Worm (Caenorhabditis elegans) whole organism, L4 larva: ENCODE data around the gene rsp-5.

Source experiments
- F44E2.7 ChIP-seq: fragments of 200-800 bp; sonication (Bioruptor generic); IDR thresholded peaks from 2 replicates; pipeline ENCODE4 v2.1.2; 2022; ENCODE audit warnings: missing genetic modification characterization, missing compliant biosample characterization
- ZK546.5 ChIP-seq, 2 experiments: sonication (generic microtip); optimal IDR thresholded peaks; 2 replicates each; lab custom pipeline; 2017; ENCODE audit warnings: missing biosample characterization in 2 of 2, missing genetic modification characterization in 2 of 2
- aly-2 ChIP-seq: sonication (generic microtip); optimal IDR thresholded peaks from 2 replicates; lab custom pipeline; 2018; ENCODE audit warnings: missing biosample characterization, missing genetic modification characterization
- attf-4 ChIP-seq: sonication (generic microtip); optimal IDR thresholded peaks from 3 replicates; lab custom pipeline; 2017; ENCODE audit warnings: missing biosample characterization, missing genetic modification characterization
- ceh-44 ChIP-seq: fragments of 200-800 bp; sonication (Bioruptor generic); IDR thresholded peaks from 2 replicates; pipeline ENCODE4 v1.3.6; 2022; ENCODE audit warnings: missing genetic modification reagents, missing genetic modification characterization, missing compliant biosample characterization
- fos-1 ChIP-seq: fragments of 150-350 bp; optimal IDR thresholded peaks from 2 replicates; lab custom pipeline; 2014; ENCODE audit warnings: missing biosample characterization, missing genetic modification characterization
- lsy-2 ChIP-seq, 2 experiments: fragments of 150-350 bp in 1 of 2; sonication (generic microtip) in 1 of 2; optimal IDR thresholded peaks; 2 replicates each; lab custom pipeline; 2014 to 2017; ENCODE audit warnings: missing biosample characterization in 2 of 2, missing genetic modification characterization in 2 of 2
- nhr-237 ChIP-seq: sonication (generic microtip); optimal IDR thresholded peaks from 2 replicates; lab custom pipeline; 2017; ENCODE audit warnings: missing biosample characterization, missing genetic modification characterization
- nhr-6 ChIP-seq: fragments of 150-350 bp; optimal IDR thresholded peaks from 2 replicates; lab custom pipeline; 2014; ENCODE audit warnings: missing biosample characterization, missing genetic modification characterization
- pqm-1 ChIP-seq: sonication (generic microtip); optimal IDR thresholded peaks from 2 replicates; lab custom pipeline; 2017; ENCODE audit warnings: missing biosample characterization, missing genetic modification characterization
- ztf-11 ChIP-seq: fragments of 150-350 bp; optimal IDR thresholded peaks from 2 replicates; lab custom pipeline; 2014; ENCODE audit warnings: missing biosample characterization, missing genetic modification characterization

- TF ChIP-seq attf-4, result no peak
- TF ChIP-seq nhr-237, result no peak
- TF ChIP-seq fos-1 (tag; lab: Kevin White, UChicago), result no peak
- TF ChIP-seq F44E2.7 (GFP tag; lab: Robert Waterston, UW), result no peak
- TF ChIP-seq pqm-1 (tag; lab: Kevin White, UChicago), result no peak
- TF ChIP-seq aly-2, result no peak
- no peak for TF ChIP-seq lsy-2 (tag; optimal IDR thresholded peaks at IDR 0.05; lab: Kevin White, UChicago)
- no peak for TF ChIP-seq nhr-6 (tag; lab: Kevin White, UChicago)
- TF ChIP-seq ztf-11 (tag; lab: Kevin White, UChicago), result no peak
- TF ChIP-seq ZK546.5 (tag; optimal IDR thresholded peaks at IDR 0.05; lab: Kevin White, UChicago), result no peak
- TF ChIP-seq ceh-44 (GFP tag; lab: Robert Waterston, UW), result no peak
These were observed 34.6 kb downstream of the rsp-5 start, which contains the start of gene C56E6.2 for ce11 chrII:6524501-6524977.
